Fruit fly (Drosophila melanogaster): ENCODE results near the gene kmg.
A peak's percentile ranks its signal among the peaks of the same experiment; 100 is the strongest.

The kmg gene

dm6 chr2L:13203437-13204137, 43.3 kb downstream of the kmg start, which contains the start of gene Pect (continued):
- no peak for TF ChIP-seq unpg (GFP tag; optimal IDR thresholded peaks at IDR 0.05)
- TF ChIP-seq psq (GFP tag; optimal IDR thresholded peaks at IDR 0.05) = no peak
- TF ChIP-seq al (GFP tag; IDR thresholded peaks at IDR 0.05) = 0 out of 2 replicates have a peak, but pooled peaks have one; percentile 27
- TF ChIP-seq Atf3 (GFP tag; optimal IDR thresholded peaks at IDR 0.05) = no peak
- TF ChIP-seq odd (GFP tag; optimal IDR thresholded peaks at IDR 0.05) = no peak
- TF ChIP-seq CG15479 (GFP tag; optimal IDR thresholded peaks at IDR 0.05) = no peak
- TF ChIP-seq chn (GFP tag; optimal IDR thresholded peaks at IDR 0.05) = no peak
- TF ChIP-seq CG2712 (tag; optimal IDR thresholded peaks at IDR 0.05) = no peak
- no peak for TF ChIP-seq Asciz (GFP tag; optimal IDR thresholded peaks at IDR 0.05)
- TF ChIP-seq Usf (GFP tag; optimal IDR thresholded peaks at IDR 0.05) = no peak
- no peak for TF ChIP-seq Oli (tag; optimal IDR thresholded peaks at IDR 0.05)
- TF ChIP-seq Fer2 (tag; optimal IDR thresholded peaks at IDR 0.05) = no peak
- TF ChIP-seq CG3065 (GFP tag; optimal IDR thresholded peaks at IDR 0.05) = no peak
- no peak for TF ChIP-seq dmrt99B (tag; optimal IDR thresholded peaks at IDR 0.05)
- peak; percentile 11 for TF ChIP-seq CG12659 (GFP tag; optimal IDR thresholded peaks at IDR 0.05)
- no peak for TF ChIP-seq CG18262 (tag; optimal IDR thresholded peaks at IDR 0.05)
- peak; percentile 60; the same call in 1 of the 2 replicates for TF ChIP-seq CG32532 (GFP tag; IDR thresholded peaks at IDR 0.05)
- peak; percentile 29 for TF ChIP-seq sug (tag; optimal IDR thresholded peaks at IDR 0.05)
- no peak for TF ChIP-seq CG8765 (GFP tag; IDR thresholded peaks at IDR 0.05)
- peak; percentile 37 for TF ChIP-seq dmrt11E (tag; optimal IDR thresholded peaks at IDR 0.05)
- no peak for TF ChIP-seq CG17612 (GFP tag; IDR thresholded peaks at IDR 0.05)
- TF ChIP-seq CG16813 (GFP tag; IDR thresholded peaks at IDR 0.05; ENCODE audit: partially characterized antibody) = peak; percentile 53
- TF ChIP-seq Dip2 (GFP tag; IDR thresholded peaks at IDR 0.05) = no peak
- no peak for TF ChIP-seq CG7839 (tag; optimal IDR thresholded peaks at IDR 0.05)
- peak; percentile 69 for TF ChIP-seq CG14710 (tag; optimal IDR thresholded peaks at IDR 0.05)
- no peak for TF ChIP-seq lmd (GFP tag; IDR thresholded peaks at IDR 0.05)
- TF ChIP-seq CG9797 (GFP tag; optimal IDR thresholded peaks at IDR 0.05) = peak; percentile 80
- no peak for TF ChIP-seq CG10209 (GFP tag; optimal IDR thresholded peaks at IDR 0.05)
- no peak for TF ChIP-seq CG17359 (tag; optimal IDR thresholded peaks at IDR 0.05)
- TF ChIP-seq mam (GFP tag; optimal IDR thresholded peaks at IDR 0.05) = no peak
- no peak for TF ChIP-seq CG4854 (GFP tag; optimal IDR thresholded peaks at IDR 0.05)
- TF ChIP-seq TFAM (GFP tag; optimal IDR thresholded peaks at IDR 0.05) = no peak
- peak; percentile 59 for TF ChIP-seq CG13424 (tag; optimal IDR thresholded peaks at IDR 0.05)
- no peak for TF ChIP-seq shn (GFP tag; optimal IDR thresholded peaks at IDR 0.05)
- no peak for TF ChIP-seq CG8359 (GFP tag; optimal IDR thresholded peaks at IDR 0.05; ENCODE audit: borderline replicate concordance)
- no peak for TF ChIP-seq CG6175 (GFP tag; IDR thresholded peaks at IDR 0.05)
- TF ChIP-seq CG12744 (GFP tag; optimal IDR thresholded peaks at IDR 0.05) = no peak
- TF ChIP-seq emc (GFP tag; optimal IDR thresholded peaks at IDR 0.05) = no peak
- peak; percentile 73 for TF ChIP-seq slbo (GFP tag; IDR thresholded peaks at IDR 0.05)
- no peak for TF ChIP-seq zen2 (GFP tag; IDR thresholded peaks at IDR 0.05; ENCODE audit: partially characterized antibody)
- no peak for TF ChIP-seq CG17361 (GFP tag; IDR thresholded peaks at IDR 0.05)
- TF ChIP-seq CG2116 (GFP tag; optimal IDR thresholded peaks at IDR 0.05) = no peak
- no peak for TF ChIP-seq CG7963 (GFP tag; IDR thresholded peaks at IDR 0.05; ENCODE audit: partially characterized antibody)
- TF ChIP-seq phol (tag; optimal IDR thresholded peaks at IDR 0.05) = peak; percentile 63
- TF ChIP-seq CG3847 (GFP tag; IDR thresholded peaks at IDR 0.05) = 0 out of 2 replicates have a peak, but pooled peaks have one; percentile 28
- TF ChIP-seq Xbp1 (GFP tag; optimal IDR thresholded peaks at IDR 0.05) = peak; percentile 2
- TF ChIP-seq Side (GFP tag; optimal IDR thresholded peaks at IDR 0.05) = no peak
- TF ChIP-seq CG9609 (GFP tag; optimal IDR thresholded peaks at IDR 0.05) = no peak
- TF ChIP-seq disco-r (GFP tag; optimal IDR thresholded peaks at IDR 0.05) = no peak
- peak; percentile 4 for TF ChIP-seq ftz-f1 (GFP tag; optimal IDR thresholded peaks at IDR 0.05)

All from whole organism, embryonic.